Fruit fly (Drosophila melanogaster) whole organism, prepupa: ENCODE results near the gene pic.

Experiments used
- CG10669 ChIP-seq: fragments of 200-800 bp; sonication (Bioruptor generic); optimal IDR thresholded peaks from 3 replicates; lab custom pipeline; 2018; ENCODE audit warnings: missing biosample characterization, mild to moderate bottlenecking, missing genetic modification characterization, moderate library complexity
- CG11294 ChIP-seq: fragments of 200-800 bp; sonication (Bioruptor generic); IDR thresholded peaks from 2 replicates; pipeline ENCODE4 v1.3.6; 2022; ENCODE audit warnings: missing biosample characterization, missing genetic modification characterization
- CG6163 ChIP-seq: fragments of 200-800 bp; sonication (Bioruptor generic); IDR thresholded peaks from 3 replicates; pipeline ENCODE4 v1.3.6; 2022; ENCODE audit warnings: missing biosample characterization, missing genetic modification characterization
- CG6792 ChIP-seq: fragments of 200-800 bp; sonication (Bioruptor generic); optimal IDR thresholded peaks from 3 replicates; lab custom pipeline; 2016; ENCODE audit warnings: missing biosample characterization, missing genetic modification characterization
- CG8632 ChIP-seq: fragments of 200-800 bp; sonication (Bioruptor generic); optimal IDR thresholded peaks from 3 replicates; lab custom pipeline; 2016; ENCODE audit warnings: missing biosample characterization, missing genetic modification characterization
- Eip75B ChIP-seq: fragments of 200-800 bp; sonication (Bioruptor generic); optimal IDR thresholded peaks from 3 replicates; lab custom pipeline; 2016; ENCODE audit warnings: missing biosample characterization, missing genetic modification characterization
- lz ChIP-seq: fragments of 200-800 bp; sonication (Bioruptor generic); optimal IDR thresholded peaks from 3 replicates; lab custom pipeline; 2016; ENCODE audit warnings: missing biosample characterization, missing genetic modification characterization

DNA sequence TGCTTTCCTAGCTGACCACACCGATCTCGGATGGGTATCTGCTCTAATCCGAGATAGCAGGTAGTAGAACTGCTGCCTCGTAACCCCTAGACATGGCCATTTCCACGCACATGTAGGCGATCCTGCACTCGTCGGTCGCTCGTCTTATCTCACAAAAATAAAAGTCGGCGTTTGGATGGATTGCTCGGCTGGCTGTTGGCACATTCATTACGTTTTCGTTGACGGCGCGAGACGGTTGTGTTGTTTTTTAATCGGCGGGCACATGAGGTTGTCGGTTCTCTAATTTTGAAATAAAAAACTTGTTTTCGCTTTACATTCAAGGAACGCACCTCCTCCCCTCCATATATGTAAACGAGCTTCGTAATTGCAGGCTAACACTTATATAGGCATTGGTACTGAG, 19.7 kb upstream of the pic start, which contains the start of gene ry:
- no peak for TF ChIP-seq CG6163 (GFP tag; lab: Robert Waterston, UW)
- TF ChIP-seq lz (GFP tag; lab: Kevin White, UChicago), result no peak
- TF ChIP-seq CG6792, result no peak
- TF ChIP-seq CG11294 (GFP tag; lab: Robert Waterston, UW), result no peak
- TF ChIP-seq Eip75B (GFP tag; lab: Kevin White, UChicago), result no peak
- TF ChIP-seq CG10669 (GFP tag; lab: Kevin White, UChicago), result no peak
- no peak for TF ChIP-seq CG8632 (GFP tag; lab: Kevin White, UChicago)
